Worm (Caenorhabditis elegans) whole organism, young adult: ENCODE data around the gene seip-1.

Experiments used
- B0019.2 ChIP-seq: fragments of 200-800 bp; sonication (Bioruptor generic); conservative IDR thresholded peaks from 2 replicates; pipeline ENCODE4 v1.3.6; 2022; ENCODE audit warnings: missing genetic modification reagents, missing genetic modification characterization, missing compliant biosample characterization
- C06A6.2 ChIP-seq: fragments of 200-800 bp; sonication (Bioruptor generic); conservative IDR thresholded peaks from 2 replicates; pipeline ENCODE4 v1.3.6; 2022; ENCODE audit warnings: missing genetic modification characterization, missing compliant biosample characterization
- D2030.7 ChIP-seq: fragments of 200-800 bp; sonication (Bioruptor generic); IDR thresholded peaks from 2 replicates; pipeline ENCODE4 v1.3.6; 2022; ENCODE audit warnings: missing genetic modification reagents, missing genetic modification characterization, missing compliant biosample characterization
- F23B12.7 ChIP-seq: sonication (generic microtip); optimal IDR thresholded peaks from 2 replicates; lab custom pipeline; 2017; ENCODE audit warnings: missing genetic modification characterization, mild to moderate bottlenecking, missing compliant biosample characterization, antibody characterized with exemption, moderate library complexity; ENCODE audit not compliant: insufficient read depth
- F33H1.4 ChIP-seq: fragments of 200-800 bp; sonication (Bioruptor generic); IDR thresholded peaks from 2 replicates; pipeline ENCODE4 v1.3.6; 2022; ENCODE audit warnings: missing genetic modification reagents, missing genetic modification characterization, missing compliant biosample characterization
- F55B11.4 ChIP-seq: sonication (generic microtip); optimal IDR thresholded peaks from 2 replicates; lab custom pipeline; 2016; ENCODE audit warnings: missing compliant biosample characterization, missing genetic modification characterization, borderline replicate concordance; ENCODE audit not compliant: insufficient read depth
- K12H6.12 ChIP-seq: fragments of 200-800 bp; sonication (Bioruptor generic); optimal IDR thresholded peaks from 2 replicates; lab custom pipeline; 2018; ENCODE audit warnings: mild to moderate bottlenecking, missing genetic modification characterization, missing compliant biosample characterization
- T26A5.8 ChIP-seq: sonication (generic microtip); optimal IDR thresholded peaks from 2 replicates; lab custom pipeline; 2016; ENCODE audit warnings: missing genetic modification characterization, missing compliant biosample characterization
- Y53G8AR.9 ChIP-seq: fragments of 200-800 bp; sonication (Bioruptor generic); conservative IDR thresholded peaks from 2 replicates; pipeline ENCODE4 v1.3.6; 2022; ENCODE audit warnings: missing genetic modification reagents, missing genetic modification characterization, missing compliant biosample characterization
- Y79H2A.3 ChIP-seq: fragments of 200-800 bp; sonication (Bioruptor generic); conservative IDR thresholded peaks from 2 replicates; pipeline ENCODE4 v1.3.6; 2022; ENCODE audit warnings: missing genetic modification reagents, missing genetic modification characterization, missing compliant biosample characterization
- akir-1 ChIP-seq: fragments of 200-800 bp; sonication (Bioruptor generic); optimal IDR thresholded peaks from 2 replicates; lab custom pipeline; 2018; ENCODE audit warnings: mild to moderate bottlenecking, missing genetic modification characterization, moderate library complexity, missing compliant biosample characterization
- aptf-3 ChIP-seq: fragments of 200-800 bp; sonication (Bioruptor generic); IDR thresholded peaks from 2 replicates; pipeline ENCODE4 v1.3.6; 2022; ENCODE audit warnings: missing genetic modification characterization, missing compliant biosample characterization
- atf-7 ChIP-seq: sonication (generic microtip); optimal IDR thresholded peaks from 2 replicates; lab custom pipeline; 2017; ENCODE audit warnings: mild to moderate bottlenecking, missing genetic modification characterization, missing compliant biosample characterization
- ccch-3 ChIP-seq: fragments of 200-800 bp; sonication (Bioruptor generic); optimal IDR thresholded peaks from 2 replicates; lab custom pipeline; 2018; ENCODE audit warnings: mild to moderate bottlenecking, missing genetic modification characterization, missing compliant biosample characterization
- cebp-1 ChIP-seq, 2 experiments: fragments of 200-800 bp in 1 of 2; sonication (Bioruptor generic) in 1 of 2; sonication (generic microtip) in 1 of 2; IDR thresholded peaks in 1 of 2; optimal IDR thresholded peaks in 1 of 2; 2 replicates each; pipeline versions ENCODE4 v1.3.6 to Lab custom; 2017 to 2022; ENCODE audit warnings: missing compliant biosample characterization in 2 of 2, missing genetic modification characterization in 2 of 2, mild to moderate bottlenecking in 1 of 2, missing genetic modification reagents in 1 of 2, moderate library complexity in 1 of 2
- ceh-100 ChIP-seq: fragments of 200-800 bp; sonication (Bioruptor generic); IDR thresholded peaks from 2 replicates; pipeline ENCODE4 v1.3.6; 2022; ENCODE audit warnings: missing genetic modification reagents, missing genetic modification characterization, missing compliant biosample characterization
- ceh-40 ChIP-seq: fragments of 200-800 bp; sonication (Bioruptor generic); IDR thresholded peaks from 2 replicates; pipeline ENCODE4 v1.3.6; 2022; ENCODE audit warnings: missing genetic modification characterization, missing compliant biosample characterization
- die-1 ChIP-seq: sonication (generic microtip); optimal IDR thresholded peaks from 2 replicates; lab custom pipeline; 2016; ENCODE audit warnings: missing genotype, mild to moderate bottlenecking, missing genetic modification characterization, missing compliant biosample characterization
- dpl-1 ChIP-seq: fragments of 150-350 bp; optimal IDR thresholded peaks from 2 replicates; lab custom pipeline; 2014; ENCODE audit warnings: missing biosample characterization, missing genetic modification reagents, missing genetic modification characterization
- efl-1 ChIP-seq: fragments of 150-350 bp; optimal IDR thresholded peaks from 2 replicates; lab custom pipeline; 2014; ENCODE audit warnings: missing biosample characterization, missing genetic modification reagents, missing genetic modification characterization
- egrh-3 ChIP-seq: fragments of 200-800 bp; sonication (Bioruptor generic); IDR thresholded peaks from 2 replicates; pipeline ENCODE4 v1.3.6; 2022; ENCODE audit warnings: missing genetic modification reagents, missing genetic modification characterization, missing compliant biosample characterization
- hlh-26 ChIP-seq: fragments of 200-800 bp; sonication (Bioruptor generic); conservative IDR thresholded peaks from 2 replicates; pipeline ENCODE4 v1.3.6; 2022; ENCODE audit warnings: missing genetic modification reagents, missing genetic modification characterization, missing compliant biosample characterization
- hmg-1.2 ChIP-seq: fragments of 200-800 bp; sonication (Bioruptor generic); IDR thresholded peaks from 2 replicates; pipeline ENCODE4 v1.3.6; 2022; ENCODE audit warnings: missing genetic modification reagents, missing genetic modification characterization, missing compliant biosample characterization
- hsf-1 ChIP-seq: fragments of 200-800 bp; sonication (Bioruptor generic); IDR thresholded peaks from 2 replicates; pipeline ENCODE4 v1.3.6; 2022; ENCODE audit warnings: missing genetic modification reagents, missing genetic modification characterization, missing compliant biosample characterization
- let-526 ChIP-seq: fragments of 200-800 bp; sonication (Bioruptor generic); IDR thresholded peaks from 2 replicates; pipeline ENCODE4 v1.3.6; 2022; ENCODE audit warnings: missing genetic modification reagents, missing genetic modification characterization, missing compliant biosample characterization
- lin-26 ChIP-seq: fragments of 200-800 bp; sonication (Bioruptor generic); IDR thresholded peaks from 2 replicates; pipeline ENCODE4 v1.3.6; 2022; ENCODE audit warnings: missing genetic modification reagents, missing genetic modification characterization, missing compliant biosample characterization
- lin-54 ChIP-seq: fragments of 200-800 bp; sonication (Bioruptor generic); optimal IDR thresholded peaks from 2 replicates; lab custom pipeline; 2018; ENCODE audit warnings: mild to moderate bottlenecking, missing genetic modification characterization, missing compliant biosample characterization
- lsl-1 ChIP-seq: fragments of 200-800 bp; sonication (Bioruptor generic); optimal IDR thresholded peaks from 2 replicates; lab custom pipeline; 2018; ENCODE audit warnings: mild to moderate bottlenecking, missing genetic modification characterization, moderate library complexity, missing compliant biosample characterization
- lsy-27 ChIP-seq: sonication (generic microtip); optimal IDR thresholded peaks from 2 replicates; lab custom pipeline; 2017; ENCODE audit warnings: missing genetic modification characterization, mild to moderate bottlenecking, missing compliant biosample characterization, antibody characterized with exemption, missing genotype, borderline replicate concordance; ENCODE audit not compliant: insufficient read depth
- madf-3 ChIP-seq: fragments of 200-800 bp; sonication (Bioruptor generic); IDR thresholded peaks from 2 replicates; pipeline ENCODE4 v1.3.6; 2022; ENCODE audit warnings: missing genetic modification reagents, missing genetic modification characterization, missing compliant biosample characterization
- madf-6 ChIP-seq: fragments of 200-800 bp; sonication (Bioruptor generic); IDR thresholded peaks from 2 replicates; pipeline ENCODE4 v1.3.6; 2022; ENCODE audit warnings: missing genetic modification reagents, missing genetic modification characterization, missing compliant biosample characterization
- madf-8 ChIP-seq: fragments of 200-800 bp; sonication (Bioruptor generic); conservative IDR thresholded peaks from 2 replicates; pipeline ENCODE4 v1.3.6; 2022; ENCODE audit warnings: missing genetic modification reagents, missing genetic modification characterization, missing compliant biosample characterization
- mcd-1 ChIP-seq: fragments of 200-800 bp; sonication (Bioruptor generic); IDR thresholded peaks from 2 replicates; pipeline ENCODE4 v1.3.6; 2022; ENCODE audit warnings: missing genetic modification reagents, missing genetic modification characterization, missing compliant biosample characterization
- mxl-1 ChIP-seq: sonication (generic microtip); optimal IDR thresholded peaks from 2 replicates; lab custom pipeline; 2016; ENCODE audit warnings: missing genetic modification characterization, missing compliant biosample characterization
- nhr-27 ChIP-seq: fragments of 200-800 bp; sonication (Bioruptor generic); optimal IDR thresholded peaks from 2 replicates; lab custom pipeline; 2018; ENCODE audit warnings: mild to moderate bottlenecking, missing genetic modification characterization, moderate library complexity, missing compliant biosample characterization
- pbrm-1 ChIP-seq: fragments of 200-800 bp; sonication (Bioruptor generic); IDR thresholded peaks from 2 replicates; pipeline ENCODE4 v1.3.6; 2022; ENCODE audit warnings: missing genetic modification reagents, missing genetic modification characterization, missing compliant biosample characterization
- pha-4 ChIP-seq: fragments of 150-350 bp; sonication (generic microtip); optimal IDR thresholded peaks from 2 replicates; lab custom pipeline; 2014; ENCODE audit warnings: missing biosample characterization, missing genetic modification reagents, missing genetic modification characterization
- rpc-1 ChIP-seq, 2 experiments: fragments of 150-350 bp in 1 of 2; sonication (generic microtip) in 1 of 2; optimal IDR thresholded peaks; 2 replicates each; lab custom pipeline; 2014 to 2018; ENCODE audit warnings: missing biosample characterization in 1 of 2, missing genetic modification characterization in 1 of 2, missing genetic modification reagents in 1 of 2, missing genotype in 1 of 2
- sea-2 ChIP-seq: fragments of 200-800 bp; sonication (Bioruptor generic); IDR thresholded peaks from 2 replicates; pipeline ENCODE4 v1.3.6; 2022; ENCODE audit warnings: missing genetic modification characterization, missing compliant biosample characterization
- snpc-3.4 ChIP-seq: sonication (generic microtip); optimal IDR thresholded peaks from 2 replicates; lab custom pipeline; 2017; ENCODE audit warnings: missing genetic modification characterization, mild to moderate bottlenecking, missing compliant biosample characterization, antibody characterized with exemption, moderate library complexity, missing genotype, missing genetic modification reagents
- tlf-1 ChIP-seq: fragments of 200-800 bp; sonication (Bioruptor generic); optimal IDR thresholded peaks from 2 replicates; lab custom pipeline; 2018; ENCODE audit warnings: mild to moderate bottlenecking, missing genetic modification characterization, missing compliant biosample characterization
- zim-3 ChIP-seq: sonication (generic microtip); optimal IDR thresholded peaks from 2 replicates; lab custom pipeline; 2017; ENCODE audit warnings: mild to moderate bottlenecking, missing genetic modification characterization, moderate library complexity, missing compliant biosample characterization
- ztf-25 ChIP-seq: fragments of 200-800 bp; sonication (Bioruptor generic); IDR thresholded peaks from 2 replicates; pipeline ENCODE4 v1.3.6; 2022; ENCODE audit warnings: missing genetic modification reagents, missing genetic modification characterization, missing compliant biosample characterization
- ztf-26 ChIP-seq: sonication (generic microtip); optimal IDR thresholded peaks from 2 replicates; lab custom pipeline; 2017; ENCODE audit warnings: missing genetic modification characterization, missing compliant biosample characterization
- ztf-6 ChIP-seq: fragments of 200-800 bp; sonication (Bioruptor generic); IDR thresholded peaks from 2 replicates; pipeline ENCODE4 v1.3.6; 2022; ENCODE audit warnings: missing genetic modification reagents, missing genetic modification characterization, missing compliant biosample characterization

Gene seip-1

ce11 chrV:6053188-6053687, at the start of gene seip-1 (continued):
- no peak for TF ChIP-seq T26A5.8 (tag; lab: Kevin White, UChicago)
- no peak; the same call in 1 of the 2 replicates for TF ChIP-seq ceh-100 (GFP tag; lab: Robert Waterston, UW)
- TF ChIP-seq lsy-27 (tag; lab: Kevin White, UChicago) = no peak
- no peak for TF ChIP-seq ceh-40
- TF ChIP-seq hsf-1 (GFP tag; lab: Robert Waterston, UW) = no peak
- TF ChIP-seq hmg-1.2 (GFP tag; lab: Robert Waterston, UW) = peak; percentile 86; the same call in 1 of the 2 replicates
- no peak for TF ChIP-seq die-1 (tag; lab: Kevin White, UChicago)
- TF ChIP-seq nhr-27 (tag; lab: Kevin White, UChicago) = no peak
- TF ChIP-seq zim-3 (tag; lab: Kevin White, UChicago) = no peak
- TF ChIP-seq cebp-1 (GFP tag; IDR thresholded peaks at IDR 0.05; lab: Robert Waterston, UW) = peak; percentile 70
- peak; percentile 94 for TF ChIP-seq cebp-1 (tag; optimal IDR thresholded peaks at IDR 0.05; lab: Kevin White, UChicago)
- TF ChIP-seq pha-4 (tag; lab: Kevin White, UChicago) = no peak
- TF ChIP-seq ztf-6 (GFP tag; lab: Robert Waterston, UW) = no peak
- TF ChIP-seq F23B12.7 (tag; lab: Kevin White, UChicago) = peak; percentile 84
- TF ChIP-seq K12H6.12 = peak; percentile 36
- no peak for TF ChIP-seq C06A6.2 (GFP tag; lab: Robert Waterston, UW)
- no peak for TF ChIP-seq Y53G8AR.9 (GFP tag; lab: Robert Waterston, UW)
- TF ChIP-seq ccch-3 (GFP tag; lab: Kevin White, UChicago) = no peak
- peak; percentile 95 for TF ChIP-seq mcd-1 (GFP tag; lab: Robert Waterston, UW)
- no peak for TF ChIP-seq Y79H2A.3
- no peak for TF ChIP-seq B0019.2
- no peak for TF ChIP-seq let-526 (GFP tag; lab: Robert Waterston, UW)
- no peak for TF ChIP-seq madf-3 (GFP tag; lab: Robert Waterston, UW)
- peak; percentile 48 for TF ChIP-seq efl-1 (GFP tag; lab: Kevin White, UChicago)
- TF ChIP-seq egrh-3 (GFP tag; lab: Robert Waterston, UW) = no peak
- TF ChIP-seq lin-26 (GFP tag; lab: Robert Waterston, UW) = no peak
- TF ChIP-seq ztf-25 (GFP tag; lab: Robert Waterston, UW) = no peak
- TF ChIP-seq snpc-3.4 (tag; lab: Kevin White, UChicago) = no peak
- no peak for TF ChIP-seq sea-2 (GFP tag; lab: Robert Waterston, UW)
- TF ChIP-seq mxl-1 (tag; lab: Kevin White, UChicago) = no peak

- TF ChIP-seq hmg-1.2 (GFP tag; lab: Robert Waterston, UW) = no peak
- no peak for TF ChIP-seq tlf-1 (GFP tag; lab: Kevin White, UChicago)
- TF ChIP-seq lsl-1 (GFP tag; lab: Kevin White, UChicago) = peak; percentile 57
- TF ChIP-seq rpc-1 (optimal IDR thresholded peaks at IDR 0.05; lab: Kevin White, UChicago) = no peak
- TF ChIP-seq rpc-1 (tag; optimal IDR thresholded peaks at IDR 0.05; lab: Kevin White, UChicago) = no peak
- no peak for TF ChIP-seq ztf-6 (GFP tag; lab: Robert Waterston, UW)
- TF ChIP-seq aptf-3 = no peak
- no peak for TF ChIP-seq ceh-100 (GFP tag; lab: Robert Waterston, UW)
- peak; percentile 48; the same call in 1 of the 2 replicates for TF ChIP-seq madf-6 (GFP tag; lab: Robert Waterston, UW)
- no peak for TF ChIP-seq akir-1 (GFP tag; lab: Kevin White, UChicago)
- TF ChIP-seq pbrm-1 (GFP tag; lab: Robert Waterston, UW) = no peak
- TF ChIP-seq dpl-1 (GFP tag; lab: Kevin White, UChicago) = peak; percentile 54
- TF ChIP-seq F55B11.4 (tag; lab: Kevin White, UChicago) = no peak
- TF ChIP-seq K12H6.12 = no peak
- peak; percentile 29; the same call in 1 of the 2 replicates for TF ChIP-seq madf-8 (GFP tag; lab: Robert Waterston, UW)
- TF ChIP-seq egrh-3 (GFP tag; lab: Robert Waterston, UW) = no peak
- peak; percentile 89 for TF ChIP-seq efl-1 (GFP tag; lab: Kevin White, UChicago)
- TF ChIP-seq F33H1.4 = 0 out of 2 replicates have a peak, but pooled peaks have one; percentile 19
- no peak for TF ChIP-seq atf-7 (tag; lab: Kevin White, UChicago)
- TF ChIP-seq ztf-26 (tag; lab: Kevin White, UChicago) = no peak
- TF ChIP-seq hlh-26 (GFP tag; lab: Robert Waterston, UW) = no peak
- TF ChIP-seq lin-54 = peak; percentile 19
- TF ChIP-seq D2030.7 (GFP tag; lab: Robert Waterston, UW) = peak; percentile 39; the same call in 1 of the 2 replicates
Measured at ce11 chrV:6101243-6101898, 48.3 kb upstream of the seip-1 start.
